Worm (Caenorhabditis elegans): ENCODE data around the gene W02A2.12.

Gene W02A2.12

ce11 chrIV:13309636-13310035 lies 39.0 kb downstream of the W02A2.12 start:
- no peak for TF ChIP-seq tbx-11 (GFP tag; IDR thresholded peaks at IDR 0.05)
- no peak for TF ChIP-seq scrt-1 (GFP tag; IDR thresholded peaks at IDR 0.05)
- TF ChIP-seq ceh-13 (GFP tag; optimal IDR thresholded peaks at IDR 0.05) = no peak
- no peak for TF ChIP-seq B0310.2 (tag; optimal IDR thresholded peaks at IDR 0.05)
- TF ChIP-seq F13C5.2 (tag; optimal IDR thresholded peaks at IDR 0.05) = no peak
- TF ChIP-seq tbx-37 (GFP tag; conservative IDR thresholded peaks at IDR 0.05) = no peak
- TF ChIP-seq hnd-1 (tag; optimal IDR thresholded peaks at IDR 0.05) = no peak
- no peak for TF ChIP-seq sea-1 (GFP tag; conservative IDR thresholded peaks at IDR 0.05)
- TF ChIP-seq hmbx-1 (tag; optimal IDR thresholded peaks at IDR 0.05) = no peak
- no peak for TF ChIP-seq ama-1 (optimal IDR thresholded peaks at IDR 0.05)
- TF ChIP-seq ets-7 (tag; optimal IDR thresholded peaks at IDR 0.05) = no peak
- TF ChIP-seq ceh-36 (tag; optimal IDR thresholded peaks at IDR 0.05) = no peak
- no peak for TF ChIP-seq flt-1 (GFP tag; IDR thresholded peaks at IDR 0.05)
- no peak for TF ChIP-seq hmg-4 (GFP tag; optimal IDR thresholded peaks at IDR 0.05)
- no peak for TF ChIP-seq aly-1 (tag; optimal IDR thresholded peaks at IDR 0.05)
- TF ChIP-seq tra-4 (tag; optimal IDR thresholded peaks at IDR 0.05) = no peak

DNA sequence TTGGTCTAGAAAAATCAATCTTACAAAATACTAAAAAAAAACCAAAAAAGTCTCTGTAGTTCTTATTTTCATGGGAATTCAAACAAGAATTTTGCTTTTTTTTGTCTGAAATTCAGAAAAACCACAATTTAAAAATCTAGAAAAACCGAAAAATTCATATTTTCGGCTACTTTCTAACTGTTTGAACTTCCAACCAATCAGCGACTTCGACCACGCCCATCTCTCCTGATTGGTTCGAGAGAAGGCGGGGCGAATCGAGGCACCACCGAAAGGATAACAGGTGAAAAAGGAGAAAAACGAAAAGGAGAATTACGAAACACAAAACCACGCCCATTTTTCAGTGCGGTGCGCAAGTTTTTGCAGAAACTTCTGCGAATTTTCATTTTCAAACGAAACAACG lies 43.8 kb downstream of the W02A2.12 start:
- no peak for TF ChIP-seq scrt-1 (GFP tag; IDR thresholded peaks at IDR 0.05)
- no peak for TF ChIP-seq F13C5.2 (tag; optimal IDR thresholded peaks at IDR 0.05)
- no peak for TF ChIP-seq ets-7 (tag; optimal IDR thresholded peaks at IDR 0.05)
- TF ChIP-seq aly-1 (tag; optimal IDR thresholded peaks at IDR 0.05) = no peak
- TF ChIP-seq flt-1 (GFP tag; IDR thresholded peaks at IDR 0.05) = no peak
- TF ChIP-seq hmg-4 (GFP tag; optimal IDR thresholded peaks at IDR 0.05) = no peak
- no peak for TF ChIP-seq hmbx-1 (tag; optimal IDR thresholded peaks at IDR 0.05)
- TF ChIP-seq tbx-37 (GFP tag; conservative IDR thresholded peaks at IDR 0.05) = no peak
- TF ChIP-seq B0310.2 (tag; optimal IDR thresholded peaks at IDR 0.05) = no peak
- no peak for TF ChIP-seq tbx-11 (GFP tag; IDR thresholded peaks at IDR 0.05)
- TF ChIP-seq ama-1 (optimal IDR thresholded peaks at IDR 0.05) = no peak
- no peak for TF ChIP-seq pes-1 (GFP tag; IDR thresholded peaks at IDR 0.05)
- no peak for TF ChIP-seq hnd-1 (tag; optimal IDR thresholded peaks at IDR 0.05)
- no peak for TF ChIP-seq sea-1 (GFP tag; conservative IDR thresholded peaks at IDR 0.05)

DNA sequence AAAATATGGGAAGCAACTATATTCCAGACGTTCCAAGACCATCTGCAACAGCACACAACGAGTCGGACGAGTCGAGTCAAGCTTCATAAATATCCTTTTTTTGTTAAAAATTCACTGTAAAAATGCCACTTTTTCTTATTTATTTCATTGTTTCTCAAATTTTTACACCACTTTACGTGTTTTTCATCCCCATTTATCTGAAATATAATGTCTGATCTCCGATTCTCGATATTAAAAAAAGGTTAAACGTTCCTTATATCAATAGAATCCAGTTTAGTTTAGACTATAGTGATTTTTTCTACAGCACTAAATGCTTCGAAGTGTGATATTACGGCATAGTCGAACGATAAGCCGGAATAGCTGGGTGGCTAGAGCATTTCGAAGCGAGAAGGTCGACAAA lies 45.2 kb downstream of the W02A2.12 start, which contains the start of gene Y67H2A.7:
Gene Y67H2A.7 (plus strand): TSS at position 301 of the 400 bp plus-strand sequence.
- TF ChIP-seq pes-1 (GFP tag; IDR thresholded peaks at IDR 0.05) (no peak), B0310.2 (tag; optimal IDR thresholded peaks at IDR 0.05) (no peak), hnd-1 (tag; optimal IDR thresholded peaks at IDR 0.05) (no peak), hmbx-1 (tag; optimal IDR thresholded peaks at IDR 0.05) (no peak), ceh-36 (tag; optimal IDR thresholded peaks at IDR 0.05) (no peak), flt-1 (GFP tag; IDR thresholded peaks at IDR 0.05) (no peak), hmg-4 (GFP tag; optimal IDR thresholded peaks at IDR 0.05) (no peak), tbx-37 (GFP tag; conservative IDR thresholded peaks at IDR 0.05) (no peak), aly-1 (tag; optimal IDR thresholded peaks at IDR 0.05) (no peak), ama-1 (optimal IDR thresholded peaks at IDR 0.05) (no peak), sea-1 (GFP tag; conservative IDR thresholded peaks at IDR 0.05) (no peak), tbx-11 (GFP tag; IDR thresholded peaks at IDR 0.05) (no peak), tra-4 (tag; optimal IDR thresholded peaks at IDR 0.05) (no peak), scrt-1 (GFP tag; IDR thresholded peaks at IDR 0.05) (no peak), ets-7 (tag; optimal IDR thresholded peaks at IDR 0.05) (no peak), F13C5.2 (tag; optimal IDR thresholded peaks at IDR 0.05) (no peak), ceh-13 (GFP tag; optimal IDR thresholded peaks at IDR 0.05) (no peak)

DNA sequence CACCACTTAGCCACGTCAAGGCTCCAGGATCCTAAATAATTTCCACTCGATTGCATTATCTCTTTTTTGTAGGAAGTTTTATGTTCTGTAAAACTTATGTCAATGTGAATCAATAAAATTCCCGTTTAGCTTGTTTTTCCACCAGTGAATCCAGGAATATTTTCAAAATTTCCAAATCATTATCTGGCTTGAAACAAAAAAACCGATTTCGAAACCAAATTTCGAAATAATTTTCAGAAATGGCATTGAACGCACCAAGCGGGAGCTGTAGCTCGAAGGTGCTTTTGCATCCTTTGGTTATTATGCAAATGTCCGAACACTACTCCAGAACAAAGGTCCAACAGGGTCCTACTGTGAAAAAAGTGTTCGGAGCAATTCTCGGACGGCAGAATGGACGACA lies 48.0 kb downstream of the W02A2.12 start, which contains the start of gene csn-6:
Gene csn-6 (plus strand): TSS at position 234 of the 400 bp plus-strand sequence.
- TF ChIP-seq tbx-37 (GFP tag; conservative IDR thresholded peaks at IDR 0.05) (no peak), ama-1 (optimal IDR thresholded peaks at IDR 0.05) (no peak), B0310.2 (tag; optimal IDR thresholded peaks at IDR 0.05) (no peak), flt-1 (GFP tag; IDR thresholded peaks at IDR 0.05) (no peak), F13C5.2 (tag; optimal IDR thresholded peaks at IDR 0.05) (no peak), tbx-11 (GFP tag; IDR thresholded peaks at IDR 0.05) (no peak), ets-7 (tag; optimal IDR thresholded peaks at IDR 0.05) (no peak), ceh-13 (GFP tag; optimal IDR thresholded peaks at IDR 0.05) (no peak), pes-1 (GFP tag; IDR thresholded peaks at IDR 0.05) (no peak), aly-1 (tag; optimal IDR thresholded peaks at IDR 0.05) (no peak), hmg-4 (GFP tag; optimal IDR thresholded peaks at IDR 0.05) (no peak), hnd-1 (tag; optimal IDR thresholded peaks at IDR 0.05) (no peak), scrt-1 (GFP tag; IDR thresholded peaks at IDR 0.05) (no peak), tra-4 (tag; optimal IDR thresholded peaks at IDR 0.05) (no peak), hmbx-1 (tag; optimal IDR thresholded peaks at IDR 0.05) (no peak), ceh-36 (tag; optimal IDR thresholded peaks at IDR 0.05) (no peak)

- no peak for TF ChIP-seq tbx-11 (GFP tag; IDR thresholded peaks at IDR 0.05)
- TF ChIP-seq ets-7 (tag; optimal IDR thresholded peaks at IDR 0.05) = no peak
- TF ChIP-seq pes-1 (GFP tag; IDR thresholded peaks at IDR 0.05) = no peak
- no peak for TF ChIP-seq aly-1 (tag; optimal IDR thresholded peaks at IDR 0.05)
- TF ChIP-seq hmg-4 (GFP tag; optimal IDR thresholded peaks at IDR 0.05) = no peak
- TF ChIP-seq scrt-1 (GFP tag; IDR thresholded peaks at IDR 0.05) = no peak
- no peak for TF ChIP-seq ama-1 (optimal IDR thresholded peaks at IDR 0.05)
- no peak for TF ChIP-seq tra-4 (tag; optimal IDR thresholded peaks at IDR 0.05)
Observed at ce11 chrIV:13300109-13300508, 48.5 kb downstream of the W02A2.12 start, which contains the start of gene kdp-1. kdp-1 (plus strand) TSS chrIV:13300188.

ce11 chrIV:13299648-13300047 lies 49.0 kb downstream of the W02A2.12 start:
- TF ChIP-seq ets-7 (tag; optimal IDR thresholded peaks at IDR 0.05) = no peak
- TF ChIP-seq hnd-1 (tag; optimal IDR thresholded peaks at IDR 0.05) = no peak
- no peak for TF ChIP-seq flt-1 (GFP tag; IDR thresholded peaks at IDR 0.05)
- TF ChIP-seq hmg-4 (GFP tag; optimal IDR thresholded peaks at IDR 0.05) = no peak
- TF ChIP-seq tbx-37 (GFP tag; conservative IDR thresholded peaks at IDR 0.05) = no peak
- no peak for TF ChIP-seq ceh-13 (GFP tag; optimal IDR thresholded peaks at IDR 0.05)
- no peak for TF ChIP-seq scrt-1 (GFP tag; IDR thresholded peaks at IDR 0.05)
